Fruit fly (Drosophila melanogaster): ENCODE results near the gene Fpgs1.
A peak's percentile ranks its signal among the peaks of the same experiment; 100 is the strongest.

The Fpgs1 gene

DNA sequence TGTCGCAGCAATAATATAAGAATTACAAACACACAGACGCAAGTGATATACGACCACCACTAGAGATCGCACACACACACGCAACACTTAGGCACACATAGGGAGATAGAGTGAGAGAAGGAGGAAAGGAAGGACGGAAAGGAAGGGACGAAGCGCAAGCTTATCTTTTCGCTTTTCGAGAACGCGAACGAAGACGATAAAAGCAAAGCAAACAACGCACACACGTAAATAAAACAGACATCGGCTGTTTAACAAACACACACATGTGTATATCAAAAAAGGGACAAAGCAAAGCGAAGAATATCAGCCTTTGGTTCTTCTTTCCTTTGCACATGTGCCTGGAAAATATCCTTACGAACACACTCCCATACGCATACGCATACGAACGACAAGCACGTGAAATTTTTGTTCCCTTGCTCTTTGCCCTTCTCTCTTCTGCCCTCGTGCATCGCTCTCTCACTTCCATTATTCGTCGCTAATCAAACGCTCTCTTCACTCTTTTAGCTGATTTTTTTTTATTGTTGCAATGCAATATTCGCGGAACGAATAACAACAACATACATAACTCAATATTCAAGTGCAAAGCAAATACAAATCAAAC lies 48.5 kb downstream of the Fpgs1 start (continued):
- peak; percentile 60 for TF ChIP-seq Rel (GFP tag; optimal IDR thresholded peaks at IDR 0.05)
- TF ChIP-seq Rel (tag; optimal IDR thresholded peaks at IDR 0.05), result peak; percentile 70
- no peak for TF ChIP-seq sage (GFP tag; optimal IDR thresholded peaks at IDR 0.05)
- no peak for TF ChIP-seq Dfd (GFP tag; optimal IDR thresholded peaks at IDR 0.05)
- TF ChIP-seq lola (GFP tag; optimal IDR thresholded peaks at IDR 0.05), result no peak
- no peak for TF ChIP-seq dmrt93B (GFP tag; optimal IDR thresholded peaks at IDR 0.05)
- TF ChIP-seq jim (GFP tag; optimal IDR thresholded peaks at IDR 0.05), result peak; percentile 9
- peak; percentile 31 for TF ChIP-seq Dif (GFP tag; optimal IDR thresholded peaks at IDR 0.05; ENCODE audit: partially characterized antibody)
- TF ChIP-seq dsf (GFP tag; optimal IDR thresholded peaks at IDR 0.05; ENCODE audit: borderline replicate concordance), result no peak
- peak; percentile 31 for TF ChIP-seq brk (GFP tag; optimal IDR thresholded peaks at IDR 0.05)
- no peak for TF ChIP-seq Mio (GFP tag; optimal IDR thresholded peaks at IDR 0.05)

DNA sequence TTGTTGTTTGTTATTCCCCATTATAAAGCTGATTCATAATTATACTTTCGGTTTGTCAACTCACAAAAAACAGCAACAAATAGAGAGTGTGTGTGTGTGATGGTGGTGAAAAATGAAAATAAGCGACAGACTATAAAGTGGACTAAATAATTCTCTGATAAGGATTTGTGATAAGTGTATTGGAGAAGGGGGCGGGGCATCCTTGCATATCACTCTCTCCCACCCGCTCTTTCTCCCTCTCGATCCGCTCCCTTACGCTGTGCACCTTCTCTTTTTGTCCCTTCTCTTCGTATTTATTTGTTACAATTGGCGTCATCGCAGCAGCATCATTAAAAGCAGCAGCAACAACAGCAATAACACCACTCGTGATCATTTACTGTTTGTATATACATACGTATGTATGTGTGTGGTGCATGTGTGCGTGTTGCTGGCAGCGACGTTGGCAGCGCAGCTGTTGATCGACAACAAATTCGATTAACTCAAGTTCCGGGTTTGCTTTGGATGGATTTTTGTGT lies 49.8 kb downstream of the Fpgs1 start:
- TF ChIP-seq Dif (GFP tag; optimal IDR thresholded peaks at IDR 0.05; ENCODE audit: partially characterized antibody) (peak; percentile 19), Rel (GFP tag; optimal IDR thresholded peaks at IDR 0.05) (no peak), Rel (tag; optimal IDR thresholded peaks at IDR 0.05) (peak; percentile 90), dl (GFP tag; optimal IDR thresholded peaks at IDR 0.05; ENCODE audit: insufficient read depth in 1 of 2, partially characterized antibody in 2 of 2) (peak in 1 of 2 experiments; percentile 16), CG32264 (GFP tag; optimal IDR thresholded peaks at IDR 0.05) (no peak), br (GFP tag; optimal IDR thresholded peaks at IDR 0.05) (peak; percentile 7), dmrt93B (GFP tag; optimal IDR thresholded peaks at IDR 0.05) (no peak), CrebA (GFP tag; optimal IDR thresholded peaks at IDR 0.05; ENCODE audit: borderline replicate concordance) (peak; percentile 48), h (GFP tag; optimal IDR thresholded peaks at IDR 0.05) (peak; percentile 17), psq (GFP tag; optimal IDR thresholded peaks at IDR 0.05) (peak; percentile 76), fru (GFP tag; optimal IDR thresholded peaks at IDR 0.05) (peak; percentile 47), OdsH (GFP tag; optimal IDR thresholded peaks at IDR 0.05) (peak; percentile 45), Dfd (GFP tag; optimal IDR thresholded peaks at IDR 0.05) (no peak), ey (GFP tag; optimal IDR thresholded peaks at IDR 0.05) (peak; percentile 12), rgr (GFP tag; optimal IDR thresholded peaks at IDR 0.05) (peak; percentile 51), Vsx2 (GFP tag; optimal IDR thresholded peaks at IDR 0.05; ENCODE audit: partially characterized antibody) (no peak)

DNA sequence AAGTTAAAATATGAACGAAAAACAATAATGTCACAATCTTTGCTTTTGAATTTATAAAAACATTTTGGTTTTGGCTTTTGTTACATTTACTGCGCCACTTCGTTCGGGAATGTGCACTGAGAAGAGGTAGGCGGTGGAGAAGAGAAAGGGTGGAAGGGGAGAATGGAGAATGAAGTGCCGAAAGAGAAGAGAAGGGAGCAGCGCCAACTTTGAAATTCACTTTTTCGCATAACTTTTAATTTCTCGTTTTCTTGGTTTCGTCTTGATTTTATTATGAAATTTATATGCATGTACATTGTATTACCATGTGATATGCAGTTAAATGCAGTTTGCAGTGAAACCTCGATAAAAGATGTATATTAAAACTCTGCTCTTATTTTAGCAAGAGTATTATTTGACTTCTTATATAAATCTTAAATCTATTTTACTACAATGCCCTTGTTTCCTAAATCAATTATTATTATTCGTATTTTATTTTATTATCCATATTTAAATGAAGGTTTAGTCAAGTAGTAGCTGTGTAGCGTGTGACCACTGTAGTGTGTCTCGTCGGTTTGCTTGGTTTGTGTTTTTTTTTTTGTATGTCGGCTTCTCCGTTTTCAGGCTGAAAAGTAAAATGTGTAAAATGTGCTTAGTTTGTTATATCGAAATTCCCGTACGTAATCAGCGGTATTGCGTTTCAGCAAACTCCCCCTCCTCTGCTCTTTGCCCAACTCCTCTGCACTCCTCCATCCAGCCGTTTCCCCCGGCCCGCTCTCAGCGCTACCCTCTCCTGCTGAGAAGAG lies 51.2 kb downstream of the Fpgs1 start:
- no peak for TF ChIP-seq woc (GFP tag; optimal IDR thresholded peaks at IDR 0.05)
- no peak for TF ChIP-seq usp (GFP tag; optimal IDR thresholded peaks at IDR 0.05)
- no peak for TF ChIP-seq ey (GFP tag; optimal IDR thresholded peaks at IDR 0.05)
- TF ChIP-seq OdsH (GFP tag; optimal IDR thresholded peaks at IDR 0.05), result peak; percentile 59
- TF ChIP-seq Hnf4 (GFP tag; optimal IDR thresholded peaks at IDR 0.05), result no peak
- no peak for TF ChIP-seq sage (GFP tag; optimal IDR thresholded peaks at IDR 0.05)
- TF ChIP-seq dl (GFP tag; optimal IDR thresholded peaks at IDR 0.05; ENCODE audit: insufficient read depth in 1 of 2, partially characterized antibody in 2 of 2), result no peak
- no peak for TF ChIP-seq Dfd (GFP tag; optimal IDR thresholded peaks at IDR 0.05)
- TF ChIP-seq Hr78 (GFP tag; optimal IDR thresholded peaks at IDR 0.05), result no peak
- peak; percentile 45 for TF ChIP-seq dmrt93B (GFP tag; optimal IDR thresholded peaks at IDR 0.05)
- TF ChIP-seq h (GFP tag; optimal IDR thresholded peaks at IDR 0.05), result peak; percentile 50
- TF ChIP-seq psq (GFP tag; optimal IDR thresholded peaks at IDR 0.05), result peak; percentile 59
- peak; percentile 63 for TF ChIP-seq rgr (GFP tag; optimal IDR thresholded peaks at IDR 0.05)
- TF ChIP-seq HLH106 (tag; optimal IDR thresholded peaks at IDR 0.05), result peak; percentile 68
- no peak for TF ChIP-seq Dif (GFP tag; optimal IDR thresholded peaks at IDR 0.05; ENCODE audit: partially characterized antibody)
- no peak for TF ChIP-seq dsf (GFP tag; optimal IDR thresholded peaks at IDR 0.05; ENCODE audit: borderline replicate concordance)
- TF ChIP-seq CG32264 (GFP tag; optimal IDR thresholded peaks at IDR 0.05), result no peak
- TF ChIP-seq foxo (GFP tag; optimal IDR thresholded peaks at IDR 0.05), result peak in 1 of 2 experiments; percentile 72
- peak; percentile 72 for TF ChIP-seq Sp1 (GFP tag; optimal IDR thresholded peaks at IDR 0.05)
- TF ChIP-seq Rel (GFP tag; optimal IDR thresholded peaks at IDR 0.05), result no peak
- TF ChIP-seq Rel (tag; optimal IDR thresholded peaks at IDR 0.05), result no peak
- no peak for TF ChIP-seq Vsx2 (GFP tag; optimal IDR thresholded peaks at IDR 0.05; ENCODE audit: partially characterized antibody)

DNA sequence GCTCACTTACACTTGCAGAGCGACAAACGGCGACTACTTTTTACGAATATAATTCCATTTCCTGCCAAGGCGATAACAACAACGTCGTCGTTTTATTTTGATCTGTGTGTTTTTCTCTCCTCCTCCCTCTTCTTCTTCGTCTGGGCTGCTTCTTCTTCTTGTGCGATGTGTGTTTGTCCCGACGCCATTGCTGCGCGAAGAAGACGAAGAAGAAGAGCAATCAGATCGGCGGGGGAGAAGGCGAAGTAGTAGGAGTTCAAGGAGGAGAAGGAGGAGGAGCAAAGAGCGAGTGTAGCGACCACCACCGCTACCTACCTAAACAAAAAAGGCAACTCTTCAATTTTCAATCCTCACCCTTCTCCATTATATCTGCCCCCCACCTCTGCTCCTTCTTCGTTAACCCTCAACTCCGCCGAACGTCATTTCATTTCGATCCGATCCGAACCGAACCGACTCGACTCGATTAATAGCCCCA lies 51.8 kb downstream of the Fpgs1 start:
- TF ChIP-seq GATAd (GFP tag; optimal IDR thresholded peaks at IDR 0.05) (no peak), sv (GFP tag; optimal IDR thresholded peaks at IDR 0.05) (no peak), usp (GFP tag; optimal IDR thresholded peaks at IDR 0.05) (no peak), OdsH (GFP tag; optimal IDR thresholded peaks at IDR 0.05) (no peak), Dif (GFP tag; optimal IDR thresholded peaks at IDR 0.05; ENCODE audit: partially characterized antibody) (peak; percentile 21), fru (GFP tag; optimal IDR thresholded peaks at IDR 0.05) (peak; percentile 62), CG9705 (GFP tag; optimal IDR thresholded peaks at IDR 0.05) (no peak), Hnf4 (GFP tag; optimal IDR thresholded peaks at IDR 0.05) (no peak), Abd-B (GFP tag; optimal IDR thresholded peaks at IDR 0.05) (no peak), Mio (GFP tag; optimal IDR thresholded peaks at IDR 0.05) (no peak), dl (GFP tag; optimal IDR thresholded peaks at IDR 0.05; ENCODE audit: insufficient read depth in 1 of 2, partially characterized antibody in 2 of 2) (no peak), CrebA (GFP tag; optimal IDR thresholded peaks at IDR 0.05; ENCODE audit: borderline replicate concordance) (no peak), dmrt93B (GFP tag; optimal IDR thresholded peaks at IDR 0.05) (no peak), HLH106 (tag; optimal IDR thresholded peaks at IDR 0.05) (no peak), Rel (GFP tag; optimal IDR thresholded peaks at IDR 0.05) (no peak), Rel (tag; optimal IDR thresholded peaks at IDR 0.05) (peak; percentile 61), tai (GFP tag; optimal IDR thresholded peaks at IDR 0.05) (no peak), Hr83 (GFP tag; optimal IDR thresholded peaks at IDR 0.05; ENCODE audit: poor library complexity, severe bottlenecking) (no peak), woc (GFP tag; optimal IDR thresholded peaks at IDR 0.05) (no peak), jim (GFP tag; optimal IDR thresholded peaks at IDR 0.05) (no peak), psq (GFP tag; optimal IDR thresholded peaks at IDR 0.05) (peak; percentile 96), N (GFP tag; optimal IDR thresholded peaks at IDR 0.05) (no peak)

All from whole organism, wandering third instar larva.